Worm (Caenorhabditis elegans) whole organism, L3 larva: Measurements from ENCODE around the gene fbxc-36.

ENCODE experiments used
- R02D3.7 ChIP-seq: fragments of 150-350 bp; optimal IDR thresholded peaks from 2 replicates; lab custom pipeline; 2014; ENCODE audit warnings: missing biosample characterization, missing genetic modification characterization
- ZK546.5 ChIP-seq: sonication (generic microtip); optimal IDR thresholded peaks from 2 replicates; lab custom pipeline; 2017; ENCODE audit warnings: missing biosample characterization, missing genetic modification characterization
- ama-1 ChIP-seq: fragments of 150-350 bp; optimal IDR thresholded peaks from 2 replicates; lab custom pipeline; 2018
- ceh-16 ChIP-seq: sonication (generic microtip); optimal IDR thresholded peaks from 2 replicates; lab custom pipeline; 2017; ENCODE audit warnings: missing biosample characterization, missing genetic modification characterization
- ceh-28 ChIP-seq: fragments of 150-350 bp; optimal IDR thresholded peaks from 2 replicates; lab custom pipeline; 2014; ENCODE audit warnings: missing biosample characterization, missing genetic modification reagents, missing genetic modification characterization
- ceh-82 ChIP-seq: fragments of 150-350 bp; optimal IDR thresholded peaks from 2 replicates; lab custom pipeline; 2014; ENCODE audit warnings: missing biosample characterization, missing genetic modification characterization
- ceh-9 ChIP-seq: sonication (generic microtip); optimal IDR thresholded peaks from 2 replicates; lab custom pipeline; 2018; ENCODE audit warnings: missing biosample characterization, missing genetic modification characterization
- daf-12 ChIP-seq: fragments of 150-350 bp; optimal IDR thresholded peaks from 2 replicates; lab custom pipeline; 2014; ENCODE audit warnings: missing biosample characterization, missing genetic modification reagents, missing genetic modification characterization
- egl-27 ChIP-seq: sonication (generic microtip); optimal IDR thresholded peaks from 4 replicates; lab custom pipeline; 2017; ENCODE audit warnings: missing biosample characterization, missing genetic modification reagents, missing genetic modification characterization
- egl-5 ChIP-seq: fragments of 150-350 bp; optimal IDR thresholded peaks from 2 replicates; lab custom pipeline; 2017; ENCODE audit warnings: missing biosample characterization, missing genetic modification reagents, missing genetic modification characterization, inconsistent platforms
- elt-1 ChIP-seq: fragments of 150-350 bp; optimal IDR thresholded peaks from 2 replicates; lab custom pipeline; 2014; ENCODE audit warnings: missing biosample characterization, missing genetic modification characterization
- elt-2 ChIP-seq: sonication (generic microtip); optimal IDR thresholded peaks from 2 replicates; lab custom pipeline; 2016; ENCODE audit warnings: missing genetic modification reagents, mild to moderate bottlenecking, missing genetic modification characterization, missing compliant biosample characterization
- elt-3 ChIP-seq, 3 experiments: fragments of 150-350 bp in 1 of 3; sonication (generic microtip) in 2 of 3; optimal IDR thresholded peaks; 2 replicates in 2 of 3; 4 replicates in 1 of 3; lab custom pipeline; 2014 to 2017; ENCODE audit warnings: missing biosample characterization in 3 of 3, missing genetic modification characterization in 3 of 3
- fkh-10 ChIP-seq: sonication (generic microtip); optimal IDR thresholded peaks from 2 replicates; lab custom pipeline; 2017; ENCODE audit warnings: missing biosample characterization, missing genetic modification reagents, missing genetic modification characterization
- fkh-2 ChIP-seq: fragments of 150-350 bp; optimal IDR thresholded peaks from 2 replicates; lab custom pipeline; 2014; ENCODE audit warnings: missing biosample characterization, missing genetic modification reagents, missing genetic modification characterization
- hmg-11 ChIP-seq: sonication (generic microtip); optimal IDR thresholded peaks from 2 replicates; lab custom pipeline; 2016; ENCODE audit warnings: missing genetic modification characterization, missing compliant biosample characterization
- jun-1 ChIP-seq: fragments of 150-350 bp; optimal IDR thresholded peaks from 2 replicates; lab custom pipeline; 2014; ENCODE audit warnings: missing biosample characterization, missing genetic modification reagents, missing genetic modification characterization
- lin-15B ChIP-seq: fragments of 150-350 bp; optimal IDR thresholded peaks from 2 replicates; lab custom pipeline; 2014; ENCODE audit warnings: missing biosample characterization, missing genetic modification characterization
- lsy-12 ChIP-seq: sonication (generic microtip); optimal IDR thresholded peaks from 2 replicates; lab custom pipeline; 2016; ENCODE audit warnings: mild to moderate bottlenecking, missing genetic modification characterization, missing compliant biosample characterization
- mdl-1 ChIP-seq: fragments of 150-350 bp; optimal IDR thresholded peaks from 2 replicates; lab custom pipeline; 2014; ENCODE audit warnings: missing biosample characterization, missing genetic modification characterization
- mml-1 ChIP-seq: fragments of 150-350 bp; sonication (generic microtip); optimal IDR thresholded peaks from 3 replicates; lab custom pipeline; 2014; ENCODE audit warnings: missing biosample characterization, missing genetic modification characterization
- nfya-1 ChIP-seq: sonication (generic microtip); optimal IDR thresholded peaks from 2 replicates; lab custom pipeline; 2017; ENCODE audit warnings: missing genetic modification characterization, mild to moderate bottlenecking, missing compliant biosample characterization, antibody characterized with exemption, moderate library complexity; ENCODE audit not compliant: insufficient read depth
- nhr-11 ChIP-seq: fragments of 150-350 bp; optimal IDR thresholded peaks from 2 replicates; lab custom pipeline; 2014; ENCODE audit warnings: missing biosample characterization, missing genetic modification characterization
- nhr-12 ChIP-seq: fragments of 150-350 bp; optimal IDR thresholded peaks from 2 replicates; lab custom pipeline; 2014; ENCODE audit warnings: missing biosample characterization, missing genetic modification characterization
- nhr-237 ChIP-seq: fragments of 150-350 bp; optimal IDR thresholded peaks from 2 replicates; lab custom pipeline; 2014; ENCODE audit warnings: missing biosample characterization, missing genetic modification characterization
- nhr-28 ChIP-seq: fragments of 150-350 bp; optimal IDR thresholded peaks from 2 replicates; lab custom pipeline; 2014; ENCODE audit warnings: missing biosample characterization, missing genetic modification characterization
- nhr-43 ChIP-seq: sonication (generic microtip); optimal IDR thresholded peaks from 2 replicates; lab custom pipeline; 2016; ENCODE audit warnings: mild to moderate bottlenecking, missing genetic modification characterization, missing compliant biosample characterization; ENCODE audit not compliant: poor library complexity, severe bottlenecking
- nhr-67 ChIP-seq: fragments of 150-350 bp; optimal IDR thresholded peaks from 2 replicates; lab custom pipeline; 2014; ENCODE audit warnings: missing biosample characterization, missing genetic modification characterization
- nhr-76 ChIP-seq: fragments of 150-350 bp; sonication (generic microtip); optimal IDR thresholded peaks from 5 replicates; lab custom pipeline; 2014; ENCODE audit warnings: missing biosample characterization, missing genetic modification characterization
- nhr-77 ChIP-seq: fragments of 150-350 bp; optimal IDR thresholded peaks from 2 replicates; lab custom pipeline; 2014; ENCODE audit warnings: missing biosample characterization, missing genetic modification characterization
- pqm-1 ChIP-seq: fragments of 150-350 bp; optimal IDR thresholded peaks from 2 replicates; lab custom pipeline; 2017; ENCODE audit warnings: missing biosample characterization, missing genetic modification characterization, inconsistent platforms
- sea-2 ChIP-seq: fragments of 150-350 bp; sonication (generic microtip); optimal IDR thresholded peaks from 4 replicates; lab custom pipeline; 2014; ENCODE audit warnings: missing biosample characterization, missing genetic modification reagents, missing genetic modification characterization
- skn-1 ChIP-seq: fragments of 150-350 bp; optimal IDR thresholded peaks from 2 replicates; lab custom pipeline; 2014; ENCODE audit warnings: missing biosample characterization, missing genetic modification characterization
- snpc-4 ChIP-seq: fragments of 150-350 bp; optimal IDR thresholded peaks from 2 replicates; lab custom pipeline; 2014; ENCODE audit warnings: missing biosample characterization, missing genetic modification characterization
- tbx-2 ChIP-seq: sonication (generic microtip); optimal IDR thresholded peaks from 2 replicates; lab custom pipeline; 2016; ENCODE audit warnings: mild to moderate bottlenecking, missing genetic modification characterization, missing compliant biosample characterization
- unc-39 ChIP-seq: sonication (generic microtip); optimal IDR thresholded peaks from 4 replicates; lab custom pipeline; 2017; ENCODE audit warnings: missing biosample characterization, missing genetic modification characterization
- ztf-11 ChIP-seq: fragments of 150-350 bp; optimal IDR thresholded peaks from 2 replicates; lab custom pipeline; 2014; ENCODE audit warnings: missing biosample characterization, missing genetic modification characterization
- ztf-4 ChIP-seq: fragments of 150-350 bp; optimal IDR thresholded peaks from 2 replicates; lab custom pipeline; 2014; ENCODE audit warnings: missing biosample characterization, missing genetic modification characterization

Gene fbxc-36

ce11 chrII:940779-941178, at the start of gene fbxc-36:
Gene fbxc-36, plus strand, starts transcription at chrII:940983.
- TF ChIP-seq ceh-9 (tag; lab: Kevin White, UChicago) (no peak), nhr-67 (tag; lab: Kevin White, UChicago) (no peak), R02D3.7 (tag; lab: Kevin White, UChicago) (no peak), mml-1 (tag; lab: Kevin White, UChicago) (no peak), nfya-1 (no peak), hmg-11 (tag; lab: Kevin White, UChicago) (no peak), pqm-1 (tag; lab: Kevin White, UChicago) (no peak), skn-1 (tag; lab: Kevin White, UChicago) (no peak), ZK546.5 (no peak), lsy-12 (tag; lab: Kevin White, UChicago) (no peak), daf-12 (tag; lab: Kevin White, UChicago) (no peak), tbx-2 (tag; lab: Kevin White, UChicago) (no peak), lin-15B (tag; lab: Kevin White, UChicago) (no peak), elt-2 (tag; lab: Kevin White, UChicago) (no peak), nhr-11 (tag; lab: Kevin White, UChicago) (no peak), nhr-43 (no peak), egl-27 (tag; lab: Kevin White, UChicago) (no peak), nhr-77 (tag; lab: Kevin White, UChicago) (no peak), nhr-28 (tag; lab: Kevin White, UChicago) (no peak)

ce11 chrII:900720-901332, 40.0 kb upstream of the fbxc-36 start, which contains the start of gene T07D3.9:
Gene T07D3.9, minus strand, starts transcription at chrII:900913.
- TF ChIP-seq elt-1 (tag; lab: Kevin White, UChicago) (no peak), mdl-1 (tag; lab: Kevin White, UChicago) (no peak), jun-1 (tag; lab: Kevin White, UChicago) (peak; percentile 3), elt-2 (tag; lab: Kevin White, UChicago) (peak; percentile 94), elt-3 (tag; optimal IDR thresholded peaks at IDR 0.05; lab: Kevin White, UChicago) (peak; percentile 6 to 87 (median 76)), sea-2 (GFP tag; lab: Kevin White, UChicago) (no peak), pqm-1 (tag; lab: Kevin White, UChicago) (peak; percentile 83), egl-27 (tag; lab: Kevin White, UChicago) (peak; percentile 38), ceh-28 (tag; lab: Kevin White, UChicago) (peak; percentile 40)

ce11 chrII:901632-902031, 39.2 kb upstream of the fbxc-36 start, which contains the start of gene T07D3.2:
Gene T07D3.2, plus strand, starts transcription at chrII:901932.
- TF ChIP-seq mml-1 (tag; lab: Kevin White, UChicago) (no peak), unc-39 (tag; lab: Kevin White, UChicago) (no peak), nhr-28 (tag; lab: Kevin White, UChicago) (no peak), lsy-12 (tag; lab: Kevin White, UChicago) (no peak), elt-1 (tag; lab: Kevin White, UChicago) (no peak), lin-15B (tag; lab: Kevin White, UChicago) (no peak), ceh-16 (tag; lab: Kevin White, UChicago) (no peak), hmg-11 (tag; lab: Kevin White, UChicago) (no peak), nhr-76 (tag; lab: Kevin White, UChicago) (no peak), elt-3 (tag; optimal IDR thresholded peaks at IDR 0.05; lab: Kevin White, UChicago) (no peak), skn-1 (tag; lab: Kevin White, UChicago) (no peak), egl-5 (tag; lab: Kevin White, UChicago) (no peak), fkh-2 (tag; lab: Kevin White, UChicago) (no peak)

ce11 chrII:905335-905734, 35.4 kb upstream of the fbxc-36 start:
- TF ChIP-seq snpc-4 (tag; lab: Kevin White, UChicago) (peak; percentile 13), fkh-10 (GFP tag; lab: Kevin White, UChicago) (no peak), tbx-2 (tag; lab: Kevin White, UChicago) (no peak)

- TF ChIP-seq hmg-11 (tag; lab: Kevin White, UChicago) (no peak), fkh-10 (GFP tag; lab: Kevin White, UChicago) (no peak), sea-2 (GFP tag; lab: Kevin White, UChicago) (no peak), nhr-77 (tag; lab: Kevin White, UChicago) (no peak), ZK546.5 (no peak), nhr-237 (tag; lab: Kevin White, UChicago) (no peak), skn-1 (tag; lab: Kevin White, UChicago) (no peak), ztf-11 (tag; lab: Kevin White, UChicago) (no peak), ama-1 (no peak), egl-27 (tag; lab: Kevin White, UChicago) (no peak), nhr-12 (tag; lab: Kevin White, UChicago) (no peak), lin-15B (tag; lab: Kevin White, UChicago) (no peak), ceh-82 (tag; lab: Kevin White, UChicago) (no peak), ztf-4 (tag; lab: Kevin White, UChicago) (no peak), R02D3.7 (tag; lab: Kevin White, UChicago) (no peak), mml-1 (tag; lab: Kevin White, UChicago) (no peak), nhr-11 (tag; lab: Kevin White, UChicago) (no peak), ceh-9 (tag; lab: Kevin White, UChicago) (no peak), jun-1 (tag; lab: Kevin White, UChicago) (no peak), nfya-1 (no peak)
Measured at ce11 chrII:909554-909953, 31.2 kb upstream of the fbxc-36 start, which contains the start of the genes fbxc-24 and fbxc-27. Gene fbxc-24, minus strand, starts transcription at chrII:909654. Gene fbxc-27, plus strand, starts transcription at chrII:909769.
